Fruit fly (Drosophila melanogaster): ENCODE data around the gene CG1907.

DNA sequence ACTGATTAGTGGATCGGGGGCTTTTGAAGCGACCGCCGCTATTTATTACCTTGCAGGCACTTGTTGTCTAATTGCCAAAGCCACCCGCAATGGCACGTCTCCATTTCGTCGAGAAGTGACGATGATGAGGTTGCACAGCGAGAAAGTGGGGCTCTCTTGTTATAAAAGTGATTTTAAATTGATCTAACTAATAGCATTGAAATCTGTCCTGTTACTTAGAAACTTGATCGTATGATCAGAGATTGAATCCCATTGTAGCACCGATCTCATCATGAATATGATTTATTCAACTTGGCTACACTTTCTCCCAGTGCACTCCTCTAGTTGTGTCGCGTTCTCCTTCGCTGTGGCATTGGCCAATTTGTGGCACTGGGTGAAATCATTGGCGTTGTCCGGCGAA lies 34.6 kb upstream of the CG1907 start:
- TF ChIP-seq CG6808 (GFP tag; optimal IDR thresholded peaks at IDR 0.05) (no peak), ss (GFP tag; optimal IDR thresholded peaks at IDR 0.05) (no peak), CG31627 (GFP tag; optimal IDR thresholded peaks at IDR 0.05) (no peak), CG6792 (GFP tag; optimal IDR thresholded peaks at IDR 0.05) (no peak), CG6854 (GFP tag; optimal IDR thresholded peaks at IDR 0.05) (no peak)
